Fruit fly (Drosophila melanogaster) whole organism, embryonic: ENCODE results near the gene eIF1.
A peak's percentile ranks its signal among the peaks of the same experiment; 100 is the strongest.

Source experiments
- Blimp-1 ChIP-seq: fragments of 200-800 bp; sonication (Bioruptor generic); optimal IDR thresholded peaks from 3 replicates; lab custom pipeline; 2018; ENCODE audit warnings: missing biosample characterization, missing genetic modification characterization, mild to moderate bottlenecking, moderate library complexity, missing genetic modification reagents
- CG10147 ChIP-seq: fragments of 200-800 bp; sonication (Bioruptor generic); optimal IDR thresholded peaks from 2 replicates; lab custom pipeline; 2019; ENCODE audit warnings: missing biosample characterization, mild to moderate bottlenecking, missing genetic modification characterization, moderate library complexity
- CG1024 ChIP-seq: fragments of 200-800 bp; sonication (Bioruptor generic); IDR thresholded peaks from 2 replicates; pipeline ENCODE4 v1.3.6; 2022; ENCODE audit warnings: missing biosample characterization, missing genetic modification characterization
- CG10366 ChIP-seq: fragments of 200-800 bp; sonication (Bioruptor generic); IDR thresholded peaks from 2 replicates; pipeline ENCODE4 v1.3.6; 2022; ENCODE audit warnings: missing biosample characterization, missing genetic modification characterization
- CG10431 ChIP-seq: fragments of 200-800 bp; sonication (Bioruptor generic); optimal IDR thresholded peaks from 3 replicates; lab custom pipeline; 2018; ENCODE audit warnings: missing biosample characterization, mild to moderate bottlenecking, missing genetic modification characterization
- CG10462 ChIP-seq: fragments of 200-800 bp; sonication (Bioruptor generic); optimal IDR thresholded peaks from 2 replicates; lab custom pipeline; 2016; ENCODE audit warnings: missing biosample characterization, missing genetic modification characterization
- CG11723 ChIP-seq: fragments of 200-800 bp; sonication (Bioruptor generic); optimal IDR thresholded peaks from 2 replicates; lab custom pipeline; 2017; ENCODE audit warnings: missing biosample characterization, mild to moderate bottlenecking, missing genetic modification characterization
- CG12071 ChIP-seq: fragments of 200-800 bp; sonication (Bioruptor generic); optimal IDR thresholded peaks from 3 replicates; lab custom pipeline; 2018; ENCODE audit warnings: missing biosample characterization, mild to moderate bottlenecking, missing genetic modification characterization
- CG12104 ChIP-seq: fragments of 200-800 bp; sonication (Bioruptor generic); optimal IDR thresholded peaks from 3 replicates; lab custom pipeline; 2016; ENCODE audit warnings: missing biosample characterization, missing genetic modification characterization
- CG18011 ChIP-seq: fragments of 200-800 bp; sonication (Bioruptor generic); optimal IDR thresholded peaks from 2 replicates; lab custom pipeline; 2017; ENCODE audit warnings: missing biosample characterization, missing genetic modification characterization, mild to moderate bottlenecking, moderate library complexity, missing genotype
- CG18262 ChIP-seq: fragments of 200-800 bp; optimal IDR thresholded peaks from 3 replicates; lab custom pipeline; 2019; ENCODE audit warnings: missing biosample characterization, mild to moderate bottlenecking, missing genetic modification characterization, moderate library complexity
- CG18476 ChIP-seq: fragments of 200-800 bp; sonication (Bioruptor generic); optimal IDR thresholded peaks from 2 replicates; lab custom pipeline; 2016; ENCODE audit warnings: missing biosample characterization, mild to moderate bottlenecking, missing genetic modification characterization
- CG2120 ChIP-seq: fragments of 200-800 bp; sonication (Bioruptor generic); optimal IDR thresholded peaks from 3 replicates; lab custom pipeline; 2016; ENCODE audit warnings: missing biosample characterization, missing genetic modification characterization
- CG2678 ChIP-seq: fragments of 200-800 bp; sonication (Bioruptor generic); optimal IDR thresholded peaks from 3 replicates; lab custom pipeline; 2019; ENCODE audit warnings: missing biosample characterization, mild to moderate bottlenecking, missing genetic modification characterization, moderate library complexity
- CG4707 ChIP-seq: fragments of 200-800 bp; sonication (Bioruptor generic); optimal IDR thresholded peaks from 2 replicates; lab custom pipeline; 2018; ENCODE audit warnings: missing biosample characterization, mild to moderate bottlenecking, missing genetic modification characterization, moderate library complexity
- CG5953 ChIP-seq: fragments of 200-800 bp; sonication (Bioruptor generic); IDR thresholded peaks from 2 replicates; pipeline ENCODE4 v1.3.6; 2022; ENCODE audit warnings: missing biosample characterization, missing genetic modification characterization
- CG6175 ChIP-seq: fragments of 200-800 bp; sonication (Bioruptor generic); IDR thresholded peaks from 3 replicates; pipeline ENCODE4 v1.3.6; 2022; ENCODE audit warnings: missing biosample characterization, missing genetic modification characterization
- CG6813 ChIP-seq: fragments of 200-800 bp; sonication (Bioruptor generic); optimal IDR thresholded peaks from 2 replicates; lab custom pipeline; 2017; ENCODE audit warnings: missing biosample characterization, missing genetic modification characterization, mild to moderate bottlenecking, moderate library complexity, missing genetic modification reagents
- CG7839 ChIP-seq: fragments of 200-800 bp; sonication (Bioruptor generic); optimal IDR thresholded peaks from 3 replicates; lab custom pipeline; 2018; ENCODE audit warnings: missing biosample characterization, mild to moderate bottlenecking, missing genetic modification characterization, moderate library complexity
- Dad ChIP-seq: fragments of 200-800 bp; sonication (Bioruptor generic); optimal IDR thresholded peaks from 3 replicates; lab custom pipeline; 2016; ENCODE audit warnings: missing biosample characterization, missing genetic modification characterization
- Dll ChIP-seq: fragments of 200-800 bp; sonication (Bioruptor generic); IDR thresholded peaks from 4 replicates; pipeline ENCODE4 v1.3.6; 2022; ENCODE audit warnings: missing biosample characterization, missing genetic modification characterization; ENCODE audit not compliant: partially characterized antibody
- Elba2 ChIP-seq: fragments of 200-800 bp; sonication (Bioruptor generic); optimal IDR thresholded peaks from 3 replicates; lab custom pipeline; 2016; ENCODE audit warnings: missing biosample characterization, missing genetic modification characterization
- H2.0 ChIP-seq: fragments of 200-800 bp; sonication (Bioruptor generic); IDR thresholded peaks from 2 replicates; pipeline ENCODE4 v1.3.6; 2022; ENCODE audit warnings: missing biosample characterization, missing genetic modification characterization
- Hmr ChIP-seq: fragments of 200-800 bp; sonication (Bioruptor generic); optimal IDR thresholded peaks from 3 replicates; lab custom pipeline; 2017; ENCODE audit warnings: mild to moderate bottlenecking, missing biosample characterization, missing genetic modification reagents, missing genetic modification characterization
- Myb ChIP-seq: fragments of 200-800 bp; sonication (Bioruptor generic); optimal IDR thresholded peaks from 2 replicates; lab custom pipeline; 2016; ENCODE audit warnings: missing biosample characterization, missing genetic modification characterization
- NK7.1 ChIP-seq: fragments of 200-800 bp; sonication (Bioruptor generic); optimal IDR thresholded peaks from 3 replicates; lab custom pipeline; 2016; ENCODE audit warnings: missing biosample characterization, missing genetic modification characterization
- Opbp ChIP-seq: fragments of 200-800 bp; sonication (Bioruptor generic); IDR thresholded peaks from 3 replicates; pipeline ENCODE4 v1.3.6; 2022; ENCODE audit warnings: missing biosample characterization, missing genetic modification characterization; ENCODE audit not compliant: partially characterized antibody
- Ravus ChIP-seq: fragments of 200-800 bp; sonication (Bioruptor generic); IDR thresholded peaks from 2 replicates; pipeline ENCODE4 v1.3.6; 2022; ENCODE audit warnings: missing biosample characterization, missing genetic modification characterization
- Spps ChIP-seq: fragments of 200-800 bp; sonication (Bioruptor generic); optimal IDR thresholded peaks from 2 replicates; lab custom pipeline; 2018; ENCODE audit warnings: missing biosample characterization, mild to moderate bottlenecking, missing genetic modification characterization
- Usf ChIP-seq: fragments of 200-800 bp; sonication (Bioruptor generic); optimal IDR thresholded peaks from 2 replicates; lab custom pipeline; 2017; ENCODE audit warnings: missing genotype, missing biosample characterization, missing genetic modification characterization
- al ChIP-seq: fragments of 200-800 bp; sonication (Bioruptor generic); IDR thresholded peaks from 2 replicates; pipeline ENCODE4 v1.3.6; 2022; ENCODE audit warnings: missing biosample characterization, missing genetic modification characterization
- aop ChIP-seq: fragments of 200-800 bp; sonication (Bioruptor generic); IDR thresholded peaks from 2 replicates; pipeline ENCODE4 v1.3.6; 2022; ENCODE audit warnings: missing biosample characterization, missing genetic modification characterization
- cato ChIP-seq: fragments of 200-800 bp; sonication (Bioruptor generic); optimal IDR thresholded peaks from 2 replicates; lab custom pipeline; 2016; ENCODE audit warnings: missing biosample characterization, missing genetic modification characterization, borderline replicate concordance
- gce ChIP-seq: fragments of 200-800 bp; sonication (Bioruptor generic); IDR thresholded peaks from 3 replicates; pipeline ENCODE4 v1.3.6; 2022; ENCODE audit warnings: missing biosample characterization, missing genetic modification characterization
- jigr1 ChIP-seq: fragments of 200-800 bp; sonication (Bioruptor generic); IDR thresholded peaks from 3 replicates; pipeline ENCODE4 v1.3.6; 2022; ENCODE audit warnings: missing biosample characterization, missing genetic modification characterization
- kah ChIP-seq: fragments of 200-800 bp; sonication (Bioruptor generic); optimal IDR thresholded peaks from 2 replicates; lab custom pipeline; 2018; ENCODE audit warnings: missing biosample characterization, mild to moderate bottlenecking, missing genetic modification characterization
- klu ChIP-seq: fragments of 200-800 bp; sonication (Bioruptor generic); IDR thresholded peaks from 2 replicates; pipeline ENCODE4 v1.3.6; 2022; ENCODE audit warnings: missing biosample characterization, missing genetic modification characterization
- lilli ChIP-seq: fragments of 200-800 bp; sonication (Bioruptor generic); optimal IDR thresholded peaks from 3 replicates; lab custom pipeline; 2016; ENCODE audit warnings: missing biosample characterization, missing genetic modification characterization
- lmd ChIP-seq: fragments of 200-800 bp; sonication (Bioruptor generic); IDR thresholded peaks from 2 replicates; pipeline ENCODE4 v1.3.6; 2022; ENCODE audit warnings: missing biosample characterization, missing genetic modification characterization
- nom ChIP-seq: fragments of 200-800 bp; sonication (Bioruptor generic); optimal IDR thresholded peaks from 2 replicates; lab custom pipeline; 2017; ENCODE audit warnings: missing biosample characterization, missing genetic modification characterization, mild to moderate bottlenecking, moderate library complexity, missing genetic modification reagents
- odd ChIP-seq: fragments of 200-800 bp; sonication (Bioruptor generic); optimal IDR thresholded peaks from 2 replicates; lab custom pipeline; 2017; ENCODE audit warnings: missing biosample characterization, mild to moderate bottlenecking, missing genetic modification characterization
- sna ChIP-seq: fragments of 200-800 bp; sonication (Bioruptor generic); IDR thresholded peaks from 2 replicates; pipeline ENCODE4 v1.3.6; 2022; ENCODE audit warnings: missing biosample characterization, missing genetic modification characterization; ENCODE audit not compliant: partially characterized antibody
- tna ChIP-seq: fragments of 200-800 bp; sonication (Bioruptor generic); IDR thresholded peaks from 2 replicates; pipeline ENCODE4 v1.3.6; 2022; ENCODE audit warnings: missing biosample characterization, missing genetic modification characterization; ENCODE audit not compliant: partially characterized antibody
- tup ChIP-seq: fragments of 200-800 bp; sonication (Bioruptor generic); optimal IDR thresholded peaks from 2 replicates; lab custom pipeline; 2016; ENCODE audit warnings: missing biosample characterization, mild to moderate bottlenecking, missing genetic modification characterization, moderate library complexity
- twi ChIP-seq: fragments of 200-800 bp; optimal IDR thresholded peaks from 2 replicates; lab custom pipeline; 2019; ENCODE audit warnings: missing biosample characterization, mild to moderate bottlenecking, missing genetic modification characterization, moderate library complexity
- unpg ChIP-seq: fragments of 200-800 bp; sonication (Bioruptor generic); optimal IDR thresholded peaks from 3 replicates; lab custom pipeline; 2018; ENCODE audit warnings: missing biosample characterization, mild to moderate bottlenecking, missing genetic modification characterization, moderate library complexity
- vvl ChIP-seq: fragments of 200-800 bp; sonication (Bioruptor generic); IDR thresholded peaks from 2 replicates; pipeline ENCODE4 v1.3.6; 2022; ENCODE audit warnings: missing biosample characterization, missing genetic modification characterization
- wdn ChIP-seq: fragments of 200-800 bp; sonication (Bioruptor generic); IDR thresholded peaks from 2 replicates; pipeline ENCODE4 v1.3.6; 2022; ENCODE audit warnings: missing biosample characterization, missing genetic modification characterization

The eIF1 gene

DNA sequence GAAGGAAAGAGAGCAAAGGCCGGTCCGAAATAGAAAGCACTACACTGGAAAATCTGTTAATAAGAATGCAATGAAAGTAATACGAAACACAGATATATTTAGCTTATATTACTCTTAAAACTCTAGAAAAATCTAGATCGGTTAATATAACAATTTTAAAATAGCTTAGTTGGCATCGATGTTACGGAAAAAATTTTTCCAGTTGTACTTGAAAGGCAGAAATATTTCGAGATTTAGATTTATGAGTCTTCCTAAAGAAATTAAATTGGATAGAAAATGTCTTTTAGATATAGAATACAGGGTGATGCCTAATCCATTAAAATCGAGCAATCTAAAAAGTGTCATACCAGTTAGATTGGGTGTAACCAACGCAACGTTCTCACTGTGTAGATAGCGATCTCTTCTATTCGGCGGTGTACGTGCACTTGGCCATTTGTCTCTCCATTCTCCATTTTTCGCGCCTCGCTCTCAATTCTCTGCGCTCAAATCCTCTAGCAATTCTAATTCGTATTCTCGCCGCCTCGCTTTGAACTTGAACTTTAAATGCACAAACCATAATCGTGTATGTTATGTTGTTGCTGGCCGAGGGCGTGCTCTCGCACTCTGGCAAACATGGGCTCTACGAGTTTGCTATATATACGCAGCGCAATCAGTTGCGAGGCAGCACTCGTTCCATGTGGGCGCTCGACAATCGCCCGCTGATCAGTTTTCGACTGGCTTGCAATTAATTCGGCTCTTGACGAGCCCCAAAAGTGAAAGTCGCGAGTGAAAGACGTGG, 27.0 kb downstream of the eIF1 start (continued):
- TF ChIP-seq Dll: no peak
- peak; percentile 63 for TF ChIP-seq Elba2 (GFP tag; lab: Kevin White, UChicago)
- peak; percentile 85 for TF ChIP-seq Myb
- peak; percentile 96 for TF ChIP-seq CG11723 (GFP tag; lab: Kevin White, UChicago)
- TF ChIP-seq lilli: peak; percentile 96
- TF ChIP-seq sna (GFP tag; lab: Robert Waterston, UW): no peak
- peak; percentile 98 for TF ChIP-seq CG18262 (tag; lab: Kevin White, UChicago)
- TF ChIP-seq cato (GFP tag; lab: Kevin White, UChicago): peak; percentile 96
- TF ChIP-seq CG12071 (GFP tag; lab: Kevin White, UChicago): peak; percentile 67
- peak; percentile 49 for TF ChIP-seq Ravus (GFP tag; lab: Robert Waterston, UW)
- TF ChIP-seq CG4707 (GFP tag; lab: Kevin White, UChicago): peak; percentile 76
- peak; percentile 93 for TF ChIP-seq lmd (GFP tag; lab: Robert Waterston, UW)
- peak; percentile 87 for TF ChIP-seq al (GFP tag; lab: Robert Waterston, UW)
- TF ChIP-seq CG10147 (GFP tag; lab: Kevin White, UChicago): peak; percentile 94
- peak; percentile 83 for TF ChIP-seq unpg (GFP tag; lab: Kevin White, UChicago)
- peak; percentile 95 for TF ChIP-seq CG12104 (GFP tag; lab: Kevin White, UChicago)
- TF ChIP-seq Spps (tag; lab: Kevin White, UChicago): peak; percentile 80
- peak; percentile 83 for TF ChIP-seq CG10431 (GFP tag; lab: Kevin White, UChicago)
- peak; percentile 94 for TF ChIP-seq Hmr
- peak; percentile 96 for TF ChIP-seq CG7839 (tag; lab: Kevin White, UChicago)
- peak; percentile 94 for TF ChIP-seq CG10462 (GFP tag; lab: Kevin White, UChicago)
- TF ChIP-seq CG6813 (GFP tag; lab: Kevin White, UChicago): peak; percentile 84
- peak; percentile 66 for TF ChIP-seq Blimp-1 (GFP tag; lab: Kevin White, UChicago)
- TF ChIP-seq klu (GFP tag; lab: Robert Waterston, UW): peak; percentile 88
- peak; percentile 97 for TF ChIP-seq CG2678
- TF ChIP-seq Dad (GFP tag; lab: Kevin White, UChicago): peak; percentile 93
- peak; percentile 16; the same call in 1 of the 2 replicates for TF ChIP-seq CG5953 (GFP tag; lab: Robert Waterston, UW)
- peak; percentile 67; the same call in 1 of the 2 replicates for TF ChIP-seq CG1024 (GFP tag; lab: Robert Waterston, UW)
- no peak; the same call in none of the 2 replicates for TF ChIP-seq wdn (GFP tag; lab: Robert Waterston, UW)
- peak; percentile 87 for TF ChIP-seq jigr1
- TF ChIP-seq CG18011 (GFP tag; lab: Kevin White, UChicago): peak; percentile 85
- TF ChIP-seq tna: peak; percentile 58; the same call in 1 of the 2 replicates
- TF ChIP-seq aop (GFP tag; lab: Robert Waterston, UW): 0 out of 2 replicates have a peak, but pooled peaks have one; percentile 14
- TF ChIP-seq odd (GFP tag; lab: Kevin White, UChicago): peak; percentile 96
- TF ChIP-seq tup (GFP tag; lab: Kevin White, UChicago): peak; percentile 71
- peak; percentile 93 for TF ChIP-seq twi
- TF ChIP-seq gce (GFP tag; lab: Robert Waterston, UW): peak; percentile 77; the same call in 1 of the 3 replicates
- TF ChIP-seq CG18476 (GFP tag; lab: Kevin White, UChicago): peak; percentile 92
- peak; percentile 79 for TF ChIP-seq vvl (GFP tag; lab: Robert Waterston, UW)
- peak; percentile 91 for TF ChIP-seq NK7.1
- TF ChIP-seq Opbp (GFP tag; lab: Robert Waterston, UW): no peak
- peak; percentile 82; the same call in 1 of the 2 replicates for TF ChIP-seq CG10366 (GFP tag; lab: Robert Waterston, UW)
- peak; percentile 79 for TF ChIP-seq H2.0 (GFP tag; lab: Robert Waterston, UW)
- peak; percentile 73 for TF ChIP-seq kah (GFP tag; lab: Kevin White, UChicago)
- no peak for TF ChIP-seq nom (GFP tag; lab: Kevin White, UChicago)
- TF ChIP-seq Usf (GFP tag; lab: Kevin White, UChicago): peak; percentile 96
- TF ChIP-seq CG6175: peak; percentile 51; the same call in 1 of the 3 replicates
- peak; percentile 98 for TF ChIP-seq CG2120
